Worm (Caenorhabditis elegans): ENCODE results near the gene F07H5.10.

F07H5.10 gene

DNA sequence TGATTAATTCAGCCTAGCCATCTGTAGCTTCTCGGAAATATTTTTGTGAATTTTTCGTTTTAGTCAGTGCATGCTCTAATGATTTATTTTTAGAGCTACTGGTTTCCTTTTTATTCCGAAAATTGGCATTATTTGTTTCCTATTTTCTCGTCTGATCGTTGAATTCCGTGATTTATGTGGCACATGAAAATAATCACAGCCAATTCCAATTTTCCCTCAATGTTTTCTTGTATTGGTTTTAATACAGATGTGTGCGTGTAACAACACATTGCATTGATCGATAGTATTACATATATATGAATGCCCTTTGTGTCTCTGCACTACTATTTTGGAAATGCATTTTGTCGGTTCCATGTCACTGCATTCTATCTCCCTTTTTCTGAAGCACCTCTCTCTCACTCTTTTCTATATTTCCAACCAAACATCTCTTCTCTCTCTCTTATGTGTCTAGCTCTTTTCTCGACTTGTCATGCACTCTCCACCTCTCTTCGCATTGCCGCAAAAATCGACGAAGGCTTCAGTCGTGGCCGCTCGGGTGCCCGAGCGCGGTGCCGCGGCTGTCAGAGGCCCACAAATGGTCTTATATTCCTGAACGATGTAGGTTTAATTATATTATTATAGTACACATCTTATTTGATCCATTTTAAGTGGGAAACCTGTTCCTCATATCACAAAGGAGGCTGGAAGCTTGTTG lies 24.0 kb downstream of the F07H5.10 start:
- no peak for TF ChIP-seq elt-1 (tag; optimal IDR thresholded peaks at IDR 0.05)
- peak; percentile 13 for TF ChIP-seq snpc-4 (tag; optimal IDR thresholded peaks at IDR 0.05)
- TF ChIP-seq unc-55 (GFP tag; optimal IDR thresholded peaks at IDR 0.05), result peak; percentile 71
- TF ChIP-seq zag-1 (tag; optimal IDR thresholded peaks at IDR 0.05), result peak; percentile 33
- TF ChIP-seq ama-1 (optimal IDR thresholded peaks at IDR 0.05), result peak; percentile 82
- TF ChIP-seq F13H6.1 (tag; optimal IDR thresholded peaks at IDR 0.05), result peak; percentile 49
- no peak for TF ChIP-seq nhr-10 (tag; optimal IDR thresholded peaks at IDR 0.05)
- TF ChIP-seq aly-2 (tag; optimal IDR thresholded peaks at IDR 0.05), result no peak
- TF ChIP-seq nhr-129 (tag; optimal IDR thresholded peaks at IDR 0.05), result peak; percentile 48
- TF ChIP-seq sma-9 (GFP tag; optimal IDR thresholded peaks at IDR 0.05), result peak; percentile 28
- no peak for TF ChIP-seq sma-9 (tag; optimal IDR thresholded peaks at IDR 0.05)
- TF ChIP-seq nhr-6 (tag; optimal IDR thresholded peaks at IDR 0.05), result no peak
- peak; percentile 20 for TF ChIP-seq ztf-4 (tag; optimal IDR thresholded peaks at IDR 0.05)
- TF ChIP-seq crh-2 (tag; optimal IDR thresholded peaks at IDR 0.05), result peak; percentile 71
- TF ChIP-seq blmp-1 (tag; optimal IDR thresholded peaks at IDR 0.05; ENCODE audit: insufficient read depth), result no peak
- TF ChIP-seq ZK546.5 (tag; optimal IDR thresholded peaks at IDR 0.05), result no peak
- no peak for TF ChIP-seq ceh-16 (tag; optimal IDR thresholded peaks at IDR 0.05)
- peak; percentile 23 for TF ChIP-seq sem-4 (tag; optimal IDR thresholded peaks at IDR 0.05)
- peak in 1 of 2 experiments; percentile 41 for TF ChIP-seq lsy-2 (tag; optimal IDR thresholded peaks at IDR 0.05)
- TF ChIP-seq skn-1 (tag; optimal IDR thresholded peaks at IDR 0.05), result no peak
- no peak for TF ChIP-seq unc-62 (GFP tag; optimal IDR thresholded peaks at IDR 0.05)
- no peak for TF ChIP-seq nhr-77 (tag; optimal IDR thresholded peaks at IDR 0.05)
- no peak for TF ChIP-seq egl-27 (tag; optimal IDR thresholded peaks at IDR 0.05)
- no peak for TF ChIP-seq peb-1 (tag; optimal IDR thresholded peaks at IDR 0.05)
- peak; percentile 6 for TF ChIP-seq fos-1 (tag; optimal IDR thresholded peaks at IDR 0.05)
- TF ChIP-seq C34F6.9 (tag; optimal IDR thresholded peaks at IDR 0.05), result peak; percentile 86
- TF ChIP-seq mab-5 (tag; optimal IDR thresholded peaks at IDR 0.05), result no peak

DNA sequence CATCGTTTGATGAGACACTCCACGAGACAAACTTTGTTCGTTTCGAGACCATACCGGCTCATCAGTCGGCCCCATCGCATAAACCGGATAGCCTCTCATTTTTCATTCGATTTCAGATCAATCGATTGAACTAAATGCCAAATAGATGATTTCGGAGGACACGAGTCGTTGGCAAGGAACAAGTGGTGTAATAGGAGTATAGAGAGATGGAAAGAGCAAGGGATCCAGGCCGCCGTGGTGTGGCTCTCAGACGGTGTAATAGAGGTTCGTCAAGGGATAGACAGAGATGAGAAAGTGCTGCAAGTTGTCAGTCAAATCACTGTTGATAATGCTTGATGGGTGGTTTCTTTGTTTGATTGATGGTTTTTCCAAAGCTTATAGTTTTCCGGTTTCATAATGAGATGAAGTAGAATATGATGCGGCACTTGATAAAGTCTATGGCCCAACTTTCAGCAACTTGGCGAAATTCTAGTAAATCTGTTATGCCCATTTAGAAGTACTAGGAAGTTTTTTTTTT lies 24.9 kb downstream of the F07H5.10 start, which contains the start of gene sgn-1:
Gene sgn-1, minus strand, starts transcription at position 220 of the 517 bp plus-strand sequence.
- TF ChIP-seq ztf-4 (tag; optimal IDR thresholded peaks at IDR 0.05) (no peak), nhr-129 (tag; optimal IDR thresholded peaks at IDR 0.05) (peak; percentile 23)

DNA sequence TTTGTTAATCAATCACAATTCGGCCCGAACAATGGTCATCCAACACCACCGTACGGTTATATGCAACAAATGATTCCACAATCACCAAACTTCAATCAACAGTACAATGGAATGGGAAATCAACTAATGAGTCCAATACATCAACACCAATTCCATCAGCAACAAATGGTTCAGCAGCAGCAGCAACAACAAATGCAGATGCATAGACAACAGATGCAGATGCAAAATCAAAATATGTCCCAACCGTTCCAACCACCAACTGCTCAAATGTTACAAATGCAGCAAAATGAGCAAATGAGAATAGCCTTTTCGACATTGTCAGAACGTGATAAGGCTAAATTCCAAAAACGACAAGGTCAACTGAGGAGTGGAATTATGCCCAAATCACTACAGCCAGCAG lies 31.9 kb downstream of the F07H5.10 start:
- TF ChIP-seq nhr-21 (tag; optimal IDR thresholded peaks at IDR 0.05) (no peak), unc-62 (GFP tag; optimal IDR thresholded peaks at IDR 0.05) (no peak), mdl-1 (tag; optimal IDR thresholded peaks at IDR 0.05) (no peak), unc-39 (tag; optimal IDR thresholded peaks at IDR 0.05) (no peak), alr-1 (tag; optimal IDR thresholded peaks at IDR 0.05) (no peak), nhr-237 (tag; optimal IDR thresholded peaks at IDR 0.05) (no peak), nhr-12 (tag; optimal IDR thresholded peaks at IDR 0.05) (no peak), ceh-16 (tag; optimal IDR thresholded peaks at IDR 0.05) (no peak), nhr-129 (tag; optimal IDR thresholded peaks at IDR 0.05) (no peak)

DNA sequence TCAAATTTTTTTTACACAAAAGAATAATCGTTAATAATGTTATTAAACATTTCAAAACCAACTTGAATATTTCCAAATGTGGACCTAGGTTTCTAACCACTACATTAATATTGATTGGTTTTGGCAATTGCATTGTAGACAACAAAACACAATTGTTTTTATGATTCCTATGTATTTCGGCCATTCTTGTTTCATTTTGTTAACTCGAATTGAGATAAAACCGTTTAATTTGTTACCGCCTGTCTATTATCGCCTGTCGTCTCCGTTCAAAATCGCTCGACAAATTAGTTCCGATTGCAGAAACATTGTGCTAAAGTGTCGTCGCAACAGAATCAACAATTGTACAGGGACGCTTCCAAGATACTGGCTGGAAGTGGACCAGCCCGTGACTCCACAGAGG lies 37.7 kb downstream of the F07H5.10 start, which contains the start of gene let-19:
Gene let-19, plus strand, starts transcription at position 301 of the 400 bp plus-strand sequence.
- TF ChIP-seq alr-1 (tag; optimal IDR thresholded peaks at IDR 0.05) (no peak), nhr-25 (tag; optimal IDR thresholded peaks at IDR 0.05) (no peak), mdl-1 (tag; optimal IDR thresholded peaks at IDR 0.05) (no peak), unc-39 (tag; optimal IDR thresholded peaks at IDR 0.05) (no peak), F13H6.1 (tag; optimal IDR thresholded peaks at IDR 0.05) (no peak), nhr-23 (tag; optimal IDR thresholded peaks at IDR 0.05) (no peak), crh-2 (tag; optimal IDR thresholded peaks at IDR 0.05) (no peak), aly-2 (tag; optimal IDR thresholded peaks at IDR 0.05) (no peak), mbf-1 (tag; optimal IDR thresholded peaks at IDR 0.05) (no peak), peb-1 (tag; optimal IDR thresholded peaks at IDR 0.05) (no peak), nhr-12 (tag; optimal IDR thresholded peaks at IDR 0.05) (no peak), ama-1 (optimal IDR thresholded peaks at IDR 0.05) (no peak), unc-55 (GFP tag; optimal IDR thresholded peaks at IDR 0.05) (no peak), ztf-11 (tag; optimal IDR thresholded peaks at IDR 0.05) (no peak)
